Worm (Caenorhabditis elegans): Measurements from ENCODE around the gene blos-1.

DNA sequence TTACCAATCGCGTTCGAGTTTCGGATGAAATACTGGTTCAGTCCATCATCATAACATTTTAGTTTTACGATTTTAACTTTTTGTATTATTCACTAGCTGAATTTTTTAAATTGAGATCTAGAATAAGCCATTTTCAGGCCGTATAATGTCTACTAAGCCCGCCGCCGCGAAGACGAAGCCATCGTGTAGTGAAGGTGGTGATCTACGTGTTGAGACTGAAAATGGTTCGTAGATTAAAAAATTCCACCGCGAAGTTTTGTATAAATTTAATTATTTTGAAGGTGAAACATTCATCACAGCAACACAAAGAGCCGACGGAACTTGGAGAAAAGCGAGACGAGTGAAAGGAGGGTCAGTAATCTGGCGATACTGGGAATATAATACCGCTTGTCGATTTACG lies 2.0 kb downstream of the blos-1 start, which contains the start of gene T20G5.9:
- TF ChIP-seq snu-23 (GFP tag; optimal IDR thresholded peaks at IDR 0.05) (no peak), lin-13 (GFP tag; optimal IDR thresholded peaks at IDR 0.05) (no peak), aly-2 (tag; optimal IDR thresholded peaks at IDR 0.05) (no peak), mdl-1 (tag; optimal IDR thresholded peaks at IDR 0.05) (no peak), unc-62 (GFP tag; optimal IDR thresholded peaks at IDR 0.05) (no peak), mep-1 (tag; optimal IDR thresholded peaks at IDR 0.05) (no peak), skn-1 (tag; optimal IDR thresholded peaks at IDR 0.05) (no peak), elt-3 (tag; optimal IDR thresholded peaks at IDR 0.05) (no peak), nhr-12 (tag; optimal IDR thresholded peaks at IDR 0.05) (no peak), egl-27 (tag; optimal IDR thresholded peaks at IDR 0.05) (no peak), tbx-2 (tag; optimal IDR thresholded peaks at IDR 0.05) (no peak), isw-1 (GFP tag; IDR thresholded peaks at IDR 0.05) (no peak), zip-4 (GFP tag; optimal IDR thresholded peaks at IDR 0.05) (no peak), ceh-90 (tag; optimal IDR thresholded peaks at IDR 0.05) (no peak)

Measured in whole organism, L1 larva.